Fruit fly (Drosophila melanogaster) whole organism, prepupa: ENCODE results near the gene CG10587.

Experiments used
- Blimp-1 ChIP-seq: fragments of 200-800 bp; sonication (Bioruptor generic); optimal IDR thresholded peaks from 3 replicates; lab custom pipeline; 2017; ENCODE audit warnings: missing biosample characterization, missing genetic modification characterization, mild to moderate bottlenecking, moderate library complexity, missing genetic modification reagents
- CG10631 ChIP-seq: fragments of 200-800 bp; sonication (Bioruptor generic); optimal IDR thresholded peaks from 2 replicates; lab custom pipeline; 2016; ENCODE audit warnings: missing biosample characterization, missing genetic modification characterization
- CG6163 ChIP-seq: fragments of 200-800 bp; sonication (Bioruptor generic); IDR thresholded peaks from 3 replicates; pipeline ENCODE4 v1.3.6; 2022; ENCODE audit warnings: missing biosample characterization, missing genetic modification characterization
- fkh ChIP-seq: fragments of 200-800 bp; sonication (Bioruptor generic); optimal IDR thresholded peaks from 3 replicates; lab custom pipeline; 2017; ENCODE audit warnings: missing biosample characterization, mild to moderate bottlenecking, missing genetic modification characterization, moderate library complexity
- salr ChIP-seq, 2 experiments: fragments of 200-800 bp; sonication (Bioruptor generic); optimal IDR thresholded peaks; 3 replicates each; lab custom pipeline; 2016 to 2018; ENCODE audit warnings: missing biosample characterization in 2 of 2, missing genetic modification characterization in 2 of 2, mild to moderate bottlenecking in 1 of 2

DNA sequence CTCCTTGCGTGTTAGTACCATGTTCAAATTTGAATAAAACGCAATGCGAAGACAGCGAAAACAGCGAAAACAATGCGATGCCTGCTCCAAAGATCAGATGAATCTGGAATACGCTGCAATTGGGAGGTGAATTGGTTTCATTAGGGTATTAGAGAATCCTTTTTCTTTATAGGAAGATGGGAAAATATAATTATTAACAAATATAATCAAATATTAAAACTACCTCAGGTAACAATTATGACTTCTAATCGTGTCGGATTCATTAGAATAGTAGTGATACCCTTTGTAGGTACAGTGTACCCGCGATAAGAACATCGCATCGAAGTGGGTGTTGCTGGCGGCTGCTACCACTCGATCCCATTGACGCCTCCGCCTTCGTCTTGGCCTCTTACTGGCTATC lies 25.5 kb upstream of the CG10587 start:
- peak; percentile 59 for TF ChIP-seq CG10631 (GFP tag; lab: Kevin White, UChicago)
- no peak for TF ChIP-seq fkh (GFP tag; lab: Kevin White, UChicago)
- TF ChIP-seq CG6163 (GFP tag; lab: Robert Waterston, UW) = peak; percentile 57; the same call in 2 of the 3 replicates
- no peak for TF ChIP-seq salr (GFP tag; optimal IDR thresholded peaks at IDR 0.05; lab: Kevin White, UChicago)
- TF ChIP-seq Blimp-1 (GFP tag; lab: Kevin White, UChicago) = no peak
